Worm (Caenorhabditis elegans) whole organism, L2 larva: ENCODE data around the gene acdh-12.

Experiments
- alr-1 ChIP-seq: fragments of 150-350 bp; optimal IDR thresholded peaks from 2 replicates; lab custom pipeline; 2014; ENCODE audit warnings: missing biosample characterization, missing genetic modification characterization
- aly-2 ChIP-seq: fragments of 150-350 bp; optimal IDR thresholded peaks from 2 replicates; lab custom pipeline; 2014; ENCODE audit warnings: missing biosample characterization, missing genetic modification characterization
- fos-1 ChIP-seq: fragments of 150-350 bp; optimal IDR thresholded peaks from 2 replicates; lab custom pipeline; 2014; ENCODE audit warnings: missing biosample characterization, missing genetic modification characterization
- mdl-1 ChIP-seq, 2 experiments: fragments of 150-350 bp in 1 of 2; sonication (generic microtip) in 1 of 2; optimal IDR thresholded peaks; 2 replicates each; lab custom pipeline; 2017; ENCODE audit warnings: missing biosample characterization in 2 of 2, missing genetic modification characterization in 2 of 2
- nhr-11 ChIP-seq: fragments of 150-350 bp; optimal IDR thresholded peaks from 2 replicates; lab custom pipeline; 2014; ENCODE audit warnings: missing biosample characterization, missing genetic modification characterization
- nhr-12 ChIP-seq: fragments of 150-350 bp; optimal IDR thresholded peaks from 2 replicates; lab custom pipeline; 2014; ENCODE audit warnings: missing biosample characterization, missing genetic modification characterization
- peb-1 ChIP-seq: fragments of 150-350 bp; optimal IDR thresholded peaks from 2 replicates; lab custom pipeline; 2014; ENCODE audit warnings: missing biosample characterization, missing genetic modification characterization
- snpc-4 ChIP-seq: fragments of 150-350 bp; optimal IDR thresholded peaks from 2 replicates; lab custom pipeline; 2014; ENCODE audit warnings: missing biosample characterization, missing genetic modification characterization
- unc-55 ChIP-seq: fragments of 150-350 bp; sonication (generic microtip); optimal IDR thresholded peaks from 3 replicates; lab custom pipeline; 2014; ENCODE audit warnings: missing biosample characterization, missing genetic modification reagents, missing genetic modification characterization
- unc-62 ChIP-seq: fragments of 150-350 bp; optimal IDR thresholded peaks from 2 replicates; lab custom pipeline; 2014; ENCODE audit warnings: missing biosample characterization, missing genetic modification reagents, missing genetic modification characterization

DNA sequence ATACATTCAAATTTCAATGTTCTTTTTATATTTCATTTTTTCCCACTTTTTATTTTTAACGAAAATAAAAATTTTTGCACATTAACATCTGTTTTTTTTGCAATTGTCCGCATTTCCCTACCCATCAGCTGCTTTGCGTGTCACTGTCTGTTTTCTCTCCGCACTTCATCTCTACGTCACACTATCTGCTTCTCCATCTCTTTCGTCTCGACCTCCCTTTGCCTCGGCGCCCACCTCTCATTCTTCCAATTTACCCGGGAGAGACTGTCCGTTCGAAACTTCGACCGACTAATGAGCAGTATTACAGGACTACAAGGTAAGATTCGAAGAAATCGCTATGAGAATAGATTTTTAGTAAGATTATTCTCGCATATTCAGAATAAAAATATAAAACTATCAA lies 40.0 kb downstream of the acdh-12 start, which contains the start of gene C27H5.2:
- TF ChIP-seq snpc-4 (tag; lab: Kevin White, UChicago) (no peak), mdl-1 (tag; optimal IDR thresholded peaks at IDR 0.05; lab: Kevin White, UChicago) (no peak), nhr-12 (tag; lab: Kevin White, UChicago) (no peak), unc-55 (GFP tag; lab: Kevin White, UChicago) (no peak), nhr-11 (tag; lab: Kevin White, UChicago) (no peak), aly-2 (tag; lab: Kevin White, UChicago) (no peak), fos-1 (peak; percentile 48), peb-1 (tag; lab: Kevin White, UChicago) (no peak), unc-62 (GFP tag; lab: Kevin White, UChicago) (no peak), alr-1 (no peak)
